Worm (Caenorhabditis elegans) whole organism, early embryonic: ENCODE data around the gene srz-79.
A peak's percentile ranks its signal among the peaks of the same experiment; 100 is the strongest.

ENCODE experiments used
- B0310.2 ChIP-seq: sonication (generic microtip); optimal IDR thresholded peaks from 2 replicates; lab custom pipeline; 2016; ENCODE audit warnings: mild to moderate bottlenecking, missing genetic modification characterization, missing compliant biosample characterization
- F13C5.2 ChIP-seq: sonication (generic microtip); optimal IDR thresholded peaks from 2 replicates; lab custom pipeline; 2017; ENCODE audit warnings: mild to moderate bottlenecking, missing genetic modification characterization, inconsistent platforms, missing compliant biosample characterization
- aly-1 ChIP-seq: sonication (generic microtip); optimal IDR thresholded peaks from 2 replicates; lab custom pipeline; 2016; ENCODE audit warnings: missing genetic modification characterization, missing compliant biosample characterization
- ama-1 ChIP-seq: fragments of 150-350 bp; optimal IDR thresholded peaks from 2 replicates; lab custom pipeline; 2014
- ceh-13 ChIP-seq: fragments of 200-800 bp; sonication (Bioruptor generic); optimal IDR thresholded peaks from 2 replicates; lab custom pipeline; 2018; ENCODE audit warnings: mild to moderate bottlenecking, missing genetic modification characterization, missing compliant biosample characterization
- ceh-36 ChIP-seq: sonication (generic microtip); optimal IDR thresholded peaks from 2 replicates; lab custom pipeline; 2016; ENCODE audit warnings: missing genetic modification characterization, inconsistent platforms, missing compliant biosample characterization
- ets-7 ChIP-seq: sonication (generic microtip); optimal IDR thresholded peaks from 2 replicates; lab custom pipeline; 2016; ENCODE audit warnings: missing genotype, missing genetic modification characterization, missing compliant biosample characterization
- flt-1 ChIP-seq: fragments of 200-800 bp; sonication (Bioruptor generic); IDR thresholded peaks from 2 replicates; pipeline ENCODE4 v1.3.6; 2022; ENCODE audit warnings: missing genetic modification characterization, missing compliant biosample characterization
- hmbx-1 ChIP-seq: sonication (generic microtip); optimal IDR thresholded peaks from 2 replicates; lab custom pipeline; 2016; ENCODE audit warnings: mild to moderate bottlenecking, missing genetic modification characterization, missing compliant biosample characterization
- hmg-4 ChIP-seq: fragments of 200-800 bp; sonication (Bioruptor generic); optimal IDR thresholded peaks from 2 replicates; lab custom pipeline; 2018; ENCODE audit warnings: mild to moderate bottlenecking, missing genetic modification characterization, missing compliant biosample characterization
- hnd-1 ChIP-seq: sonication (generic microtip); optimal IDR thresholded peaks from 2 replicates; lab custom pipeline; 2016; ENCODE audit warnings: missing genetic modification characterization, missing compliant biosample characterization
- pes-1 ChIP-seq: fragments of 200-800 bp; sonication (Bioruptor generic); IDR thresholded peaks from 2 replicates; pipeline ENCODE4 v1.3.6; 2022; ENCODE audit warnings: missing genetic modification reagents, missing genetic modification characterization, missing compliant biosample characterization
- scrt-1 ChIP-seq: fragments of 200-800 bp; sonication (Bioruptor generic); IDR thresholded peaks from 2 replicates; pipeline ENCODE4 v1.3.6; 2022; ENCODE audit warnings: missing genetic modification characterization, missing compliant biosample characterization
- sea-1 ChIP-seq: fragments of 200-800 bp; sonication (Bioruptor generic); conservative IDR thresholded peaks from 2 replicates; pipeline ENCODE4 v1.3.6; 2022; ENCODE audit warnings: missing genetic modification characterization, missing compliant biosample characterization
- tbx-11 ChIP-seq: fragments of 200-800 bp; sonication (Bioruptor generic); IDR thresholded peaks from 2 replicates; pipeline ENCODE4 v1.3.6; 2022; ENCODE audit warnings: missing genetic modification characterization, missing compliant biosample characterization
- tbx-37 ChIP-seq: fragments of 200-800 bp; sonication (Bioruptor generic); conservative IDR thresholded peaks from 2 replicates; pipeline ENCODE4 v1.3.6; 2022; ENCODE audit warnings: missing genetic modification reagents, missing genetic modification characterization, missing compliant biosample characterization
- tra-4 ChIP-seq: sonication (generic microtip); optimal IDR thresholded peaks from 2 replicates; lab custom pipeline; 2017; ENCODE audit warnings: missing genetic modification characterization, missing compliant biosample characterization

The srz-79 gene

DNA sequence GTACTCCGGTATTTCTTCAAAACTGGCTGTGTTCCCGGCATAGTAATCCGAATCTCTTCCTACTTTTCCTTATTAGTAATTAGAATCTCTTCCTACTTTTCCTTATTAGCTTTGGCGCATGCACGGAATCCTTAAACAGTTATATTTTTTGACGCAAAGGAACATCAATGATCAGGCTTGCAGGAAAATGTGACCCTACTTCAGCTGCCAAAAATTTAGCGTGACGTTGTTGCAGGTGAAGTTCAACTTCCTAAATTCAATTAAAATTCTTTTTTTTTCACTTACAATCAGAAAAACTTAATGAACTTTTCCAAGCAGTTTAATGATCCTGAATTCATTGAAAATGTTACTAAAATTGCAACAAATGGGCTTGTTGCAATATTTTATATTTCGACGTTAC lies at the start of gene srz-79:
srz-79 (plus strand) TSS at position 301 of the 400 bp plus-strand sequence.
- TF ChIP-seq tbx-37 (GFP tag; lab: Robert Waterston, UW) (no peak), hnd-1 (tag; lab: Kevin White, UChicago) (no peak), ceh-13 (no peak), ama-1 (lab: Kevin White, UChicago) (no peak), hmbx-1 (tag; lab: Kevin White, UChicago) (no peak), ceh-36 (tag; lab: Kevin White, UChicago) (no peak), tbx-11 (GFP tag; lab: Robert Waterston, UW) (no peak), tra-4 (tag; lab: Kevin White, UChicago) (no peak), B0310.2 (tag; lab: Kevin White, UChicago) (no peak), F13C5.2 (tag; lab: Kevin White, UChicago) (no peak), hmg-4 (GFP tag; lab: Kevin White, UChicago) (no peak), sea-1 (GFP tag; lab: Robert Waterston, UW) (no peak), aly-1 (tag; lab: Kevin White, UChicago) (no peak), scrt-1 (GFP tag; lab: Robert Waterston, UW) (no peak), ets-7 (tag; lab: Kevin White, UChicago) (no peak), pes-1 (GFP tag; lab: Robert Waterston, UW) (no peak), flt-1 (no peak)

DNA sequence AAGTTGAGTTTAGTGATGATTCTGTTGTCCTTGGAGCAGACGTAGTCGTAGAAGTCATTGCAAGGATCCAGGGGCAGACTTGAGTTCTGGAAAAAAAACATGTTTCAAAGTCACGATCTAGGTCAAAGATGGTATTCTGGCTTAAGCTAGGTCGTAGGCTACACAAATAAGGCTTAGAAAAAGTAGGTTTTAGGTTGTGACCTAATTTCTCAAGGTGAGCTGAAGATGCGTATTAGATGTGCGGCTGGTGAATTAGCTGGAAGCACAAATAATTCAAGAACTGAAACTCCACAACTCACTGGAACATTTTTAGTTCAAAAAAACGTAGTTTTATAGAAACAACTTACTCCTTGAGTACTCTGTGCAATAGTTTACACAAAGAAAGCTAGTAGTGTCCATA lies 49.3 kb upstream of the srz-79 start, which contains the start of gene F09D12.2:
F09D12.2 (minus strand) TSS at position 101 of the 400 bp plus-strand sequence.
- no peak for TF ChIP-seq flt-1

DNA sequence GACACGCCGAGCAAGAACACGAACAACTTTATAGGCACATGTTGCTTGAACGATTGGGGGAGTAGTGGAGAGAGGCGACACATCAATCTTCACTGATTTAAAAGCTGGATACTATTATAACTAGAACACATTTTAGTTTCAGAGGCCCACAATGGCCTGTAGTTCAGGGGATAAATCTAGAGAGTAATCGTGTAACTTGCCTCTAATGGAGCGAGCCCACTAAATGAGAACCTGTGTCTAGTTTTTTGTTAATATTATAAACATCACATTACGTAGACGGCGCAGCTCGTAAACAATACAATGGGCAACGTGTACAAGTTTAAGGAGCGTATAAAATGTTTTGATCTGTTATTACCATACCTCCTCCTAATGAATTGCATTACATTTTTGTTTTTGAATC lies 48.8 kb upstream of the srz-79 start, which contains the start of gene F58E2.5:
F58E2.5 (plus strand) TSS at position 301 of the 400 bp plus-strand sequence.
- TF ChIP-seq aly-1 (tag; lab: Kevin White, UChicago) (no peak), ceh-13 (no peak), tra-4 (tag; lab: Kevin White, UChicago) (no peak), ceh-36 (tag; lab: Kevin White, UChicago) (no peak), F13C5.2 (tag; lab: Kevin White, UChicago) (no peak), ets-7 (tag; lab: Kevin White, UChicago) (no peak), scrt-1 (GFP tag; lab: Robert Waterston, UW) (no peak), hmg-4 (GFP tag; lab: Kevin White, UChicago) (no peak), sea-1 (GFP tag; lab: Robert Waterston, UW) (no peak), hnd-1 (tag; lab: Kevin White, UChicago) (no peak), tbx-37 (GFP tag; lab: Robert Waterston, UW) (no peak), hmbx-1 (tag; lab: Kevin White, UChicago) (no peak), B0310.2 (tag; lab: Kevin White, UChicago) (no peak), pes-1 (GFP tag; lab: Robert Waterston, UW) (no peak), flt-1 (no peak), ama-1 (lab: Kevin White, UChicago) (no peak), tbx-11 (GFP tag; lab: Robert Waterston, UW) (no peak)

DNA sequence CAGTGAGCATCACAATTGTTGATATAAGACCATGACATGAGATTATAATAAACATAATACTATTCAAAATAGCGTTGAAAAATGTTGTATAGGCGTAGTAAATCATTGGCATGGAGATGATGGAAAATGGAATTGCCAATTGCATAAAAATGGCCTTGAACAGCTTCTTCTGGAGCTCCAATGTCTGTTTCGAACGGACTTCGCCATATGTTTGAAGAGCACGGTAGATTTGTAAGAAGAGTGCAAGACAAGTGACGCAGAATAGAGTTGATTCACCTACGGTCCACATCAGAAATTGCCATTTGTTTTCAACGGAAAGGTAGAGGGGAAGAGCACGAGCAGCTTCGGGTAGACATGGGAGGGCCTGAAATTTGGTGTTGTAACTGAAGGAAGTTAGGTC lies 46.1 kb upstream of the srz-79 start:
- no peak for TF ChIP-seq pes-1 (GFP tag; lab: Robert Waterston, UW)
- TF ChIP-seq ceh-13, result no peak
- no peak for TF ChIP-seq ceh-36 (tag; lab: Kevin White, UChicago)
- no peak for TF ChIP-seq ama-1 (lab: Kevin White, UChicago)
- TF ChIP-seq scrt-1 (GFP tag; lab: Robert Waterston, UW), result no peak
- no peak for TF ChIP-seq tbx-37 (GFP tag; lab: Robert Waterston, UW)
- no peak for TF ChIP-seq B0310.2 (tag; lab: Kevin White, UChicago)
- no peak for TF ChIP-seq ets-7 (tag; lab: Kevin White, UChicago)
- no peak for TF ChIP-seq tra-4 (tag; lab: Kevin White, UChicago)

DNA sequence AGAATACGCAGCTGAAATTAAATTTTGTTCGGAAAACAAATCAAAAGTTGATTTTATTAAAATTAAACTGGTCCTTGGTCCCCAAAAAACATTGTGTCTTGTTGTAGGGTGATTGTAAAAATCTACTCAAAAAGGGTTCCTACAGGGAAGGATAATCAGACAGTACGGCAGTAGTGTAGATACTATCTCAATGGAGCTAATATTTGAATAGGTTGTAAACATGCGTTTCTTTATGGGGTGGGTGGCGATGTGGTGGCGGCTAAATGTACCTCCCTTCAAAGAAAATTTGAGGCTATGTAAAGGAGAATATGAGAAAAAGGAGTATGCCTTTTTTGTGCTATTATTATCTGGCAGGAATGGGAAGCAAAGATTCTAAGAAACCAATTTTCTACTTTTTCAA lies 40.9 kb upstream of the srz-79 start:
- TF ChIP-seq ama-1 (lab: Kevin White, UChicago), result no peak
- TF ChIP-seq ets-7 (tag; lab: Kevin White, UChicago), result no peak
- no peak for TF ChIP-seq scrt-1 (GFP tag; lab: Robert Waterston, UW)
- TF ChIP-seq hnd-1 (tag; lab: Kevin White, UChicago), result no peak
- no peak for TF ChIP-seq hmg-4 (GFP tag; lab: Kevin White, UChicago)
- no peak for TF ChIP-seq tra-4 (tag; lab: Kevin White, UChicago)
- TF ChIP-seq pes-1 (GFP tag; lab: Robert Waterston, UW), result no peak
- TF ChIP-seq tbx-37 (GFP tag; lab: Robert Waterston, UW), result no peak
- no peak for TF ChIP-seq hmbx-1 (tag; lab: Kevin White, UChicago)
- no peak for TF ChIP-seq aly-1 (tag; lab: Kevin White, UChicago)
- TF ChIP-seq B0310.2 (tag; lab: Kevin White, UChicago), result no peak
- no peak for TF ChIP-seq ceh-13
- no peak for TF ChIP-seq F13C5.2 (tag; lab: Kevin White, UChicago)
- no peak for TF ChIP-seq tbx-11 (GFP tag; lab: Robert Waterston, UW)
- no peak for TF ChIP-seq ceh-36 (tag; lab: Kevin White, UChicago)
- TF ChIP-seq flt-1, result no peak

- TF ChIP-seq ceh-13, result no peak
- TF ChIP-seq hnd-1 (tag; lab: Kevin White, UChicago), result no peak
- no peak for TF ChIP-seq flt-1
- no peak for TF ChIP-seq ceh-36 (tag; lab: Kevin White, UChicago)
- TF ChIP-seq tbx-11 (GFP tag; lab: Robert Waterston, UW), result no peak
- TF ChIP-seq ets-7 (tag; lab: Kevin White, UChicago), result no peak
- TF ChIP-seq pes-1 (GFP tag; lab: Robert Waterston, UW), result no peak
- TF ChIP-seq tbx-37 (GFP tag; lab: Robert Waterston, UW), result no peak
- TF ChIP-seq scrt-1 (GFP tag; lab: Robert Waterston, UW), result no peak
- no peak for TF ChIP-seq sea-1 (GFP tag; lab: Robert Waterston, UW)
- no peak for TF ChIP-seq F13C5.2 (tag; lab: Kevin White, UChicago)
- TF ChIP-seq hmbx-1 (tag; lab: Kevin White, UChicago), result no peak
Measured at ce11 chrIV:3453346-3453745, 40.1 kb upstream of the srz-79 start, which contains the start of gene srz-23. Gene srz-23, plus strand, starts transcription at chrIV:3453608.

DNA sequence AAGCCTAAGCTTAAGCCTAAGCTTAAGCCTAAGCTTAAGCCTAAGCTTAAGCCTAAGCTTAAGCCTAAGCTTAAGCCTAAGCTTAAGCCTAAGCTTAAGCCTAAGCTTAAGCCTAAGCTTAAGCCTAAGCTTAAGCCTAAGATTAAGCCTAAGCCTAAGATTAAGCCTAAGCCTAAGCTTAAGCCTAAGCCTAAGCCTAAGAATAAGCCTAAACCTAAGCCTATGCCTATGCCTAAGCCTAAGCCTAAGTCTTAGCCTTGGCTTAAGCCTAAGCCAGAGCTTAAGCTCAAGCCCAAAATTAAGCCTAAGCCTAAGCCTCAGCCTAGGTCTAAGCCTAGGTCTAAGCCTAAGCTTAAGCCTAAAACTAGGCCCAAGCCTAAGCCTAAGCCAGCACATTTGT lies 38.0 kb upstream of the srz-79 start:
- TF ChIP-seq ceh-36 (tag; lab: Kevin White, UChicago), result peak; percentile 94
